Worm (Caenorhabditis elegans): ENCODE measurements around the gene srg-42.

ce11 chrV:11134296-11134695 lies 23.6 kb downstream of the srg-42 start, which contains the start of gene glb-3:
- TF ChIP-seq dao-5 (tag; optimal IDR thresholded peaks at IDR 0.05) (no peak), him-1 (tag; optimal IDR thresholded peaks at IDR 0.05) (no peak), W03F9.2 (tag; optimal IDR thresholded peaks at IDR 0.05) (no peak)

All from whole organism, L4/young adult.